Fruit fly (Drosophila melanogaster) S2 (cell line): Measurements from ENCODE around the gene Nlg3.

Experiments
- CG8478 ChIP-seq: fragments of >200 bp; optimal IDR thresholded peaks from 2 replicates; lab custom pipeline; 2018
- CTCF ChIP-seq, 2 experiments: fragments of >200 bp; optimal IDR thresholded peaks; 2 replicates each; lab custom pipeline; 2018

The Nlg3 gene

dm6 chr3R:7536281-7536680 lies 103.0 kb downstream of the Nlg3 start, which contains the start of gene alpha-Est5:
TSS of gene alpha-Est5 (minus strand) at chr3R:7536390.
- TF ChIP-seq CG8478 (lab: Kevin White, UChicago) (no peak), CTCF (optimal IDR thresholded peaks at IDR 0.05; lab: Kevin White, UChicago) (no peak)

- TF ChIP-seq CG8478 (lab: Kevin White, UChicago): no peak
- no peak for TF ChIP-seq CTCF (optimal IDR thresholded peaks at IDR 0.05; lab: Kevin White, UChicago)
These were observed 103.6 kb downstream of the Nlg3 start for dm6 chr3R:7535606-7536005.

- TF ChIP-seq CTCF (optimal IDR thresholded peaks at IDR 0.05; lab: Kevin White, UChicago): no peak
- TF ChIP-seq CG8478 (lab: Kevin White, UChicago): no peak
These were observed 108.9 kb downstream of the Nlg3 start, which contains the start of the genes Rtnl2 and alphaTub84D for dm6 chr3R:7530184-7530821. TSS of gene Rtnl2 (minus strand) at chr3R:7530241. TSS of gene alphaTub84D (plus strand) at chr3R:7530753.

DNA sequence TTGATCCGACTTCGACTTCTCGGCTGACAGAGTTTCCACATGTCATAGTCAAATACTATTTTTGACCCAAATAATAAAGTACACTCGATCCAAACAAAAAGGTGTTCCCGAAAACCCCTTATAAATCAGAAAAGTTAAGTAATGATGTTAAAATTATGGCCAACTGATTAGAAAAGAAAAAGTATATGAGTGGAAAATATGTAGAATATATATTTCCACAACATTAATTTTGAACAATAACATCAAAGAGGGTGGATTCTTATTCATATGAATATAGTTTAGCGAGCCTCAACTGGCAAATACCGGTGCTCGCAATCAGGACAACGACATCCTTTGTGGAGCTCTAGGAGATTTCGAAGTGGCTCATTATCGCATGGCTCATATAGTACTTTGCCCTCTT lies 110.6 kb downstream of the Nlg3 start, which contains the start of gene alpha-Est6:
TSS of gene alpha-Est6 (minus strand) at position 101 of the 400 bp plus-strand sequence.
- no peak for TF ChIP-seq CG8478 (lab: Kevin White, UChicago)
- TF ChIP-seq CTCF (optimal IDR thresholded peaks at IDR 0.05; lab: Kevin White, UChicago): no peak

DNA sequence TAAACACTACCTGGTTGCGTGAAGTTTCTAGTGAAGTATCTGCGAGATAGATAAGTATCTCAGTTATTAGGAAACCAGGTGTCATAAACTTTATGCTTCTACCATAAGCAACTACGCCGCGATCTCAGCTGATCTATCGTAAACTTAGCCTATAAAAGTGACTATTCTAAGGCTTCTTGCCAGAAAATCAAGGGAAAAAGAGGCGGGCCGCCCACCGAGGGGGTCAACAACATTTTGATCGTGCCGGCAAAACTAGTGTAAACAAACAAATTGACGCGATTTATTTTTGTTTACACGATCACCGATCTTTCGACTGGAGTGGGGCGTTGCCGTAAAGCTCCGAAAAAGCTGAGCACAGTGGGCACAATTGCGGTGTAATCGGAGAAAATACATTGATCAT lies 115.1 kb downstream of the Nlg3 start:
- TF ChIP-seq CTCF (optimal IDR thresholded peaks at IDR 0.05; lab: Kevin White, UChicago): no peak
- no peak for TF ChIP-seq CG8478 (lab: Kevin White, UChicago)

DNA sequence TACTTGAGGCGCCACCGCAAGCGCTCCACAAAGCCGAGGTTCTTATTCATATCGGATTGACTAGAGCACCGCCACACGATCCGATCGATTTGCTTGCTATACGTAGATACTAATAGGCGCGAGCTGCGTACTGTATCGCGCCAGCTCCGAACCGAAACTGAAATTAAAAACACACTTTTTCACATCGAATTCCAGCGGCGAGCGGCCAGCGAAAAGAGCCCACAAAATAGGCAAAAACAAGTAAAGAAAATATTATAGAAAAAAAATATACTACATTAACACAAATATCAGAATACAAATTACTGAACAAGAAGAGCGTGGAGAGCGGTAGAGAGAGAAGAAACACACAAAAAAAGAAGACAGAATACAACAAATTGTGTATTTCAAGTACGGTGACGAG lies 115.6 kb downstream of the Nlg3 start, which contains the start of gene alpha-Est7:
TSS of gene alpha-Est7 (minus strand) at position 160 of the 400 bp plus-strand sequence.
- TF ChIP-seq CG8478 (lab: Kevin White, UChicago) (no peak), CTCF (optimal IDR thresholded peaks at IDR 0.05; lab: Kevin White, UChicago) (no peak)

dm6 chr3R:7522266-7522955 lies 116.8 kb downstream of the Nlg3 start:
- TF ChIP-seq CG8478 (lab: Kevin White, UChicago): no peak
- TF ChIP-seq CTCF (optimal IDR thresholded peaks at IDR 0.05; lab: Kevin White, UChicago): no peak
